Fruit fly (Drosophila melanogaster): ENCODE results near the gene CG44362.

- TF ChIP-seq ovo (GFP tag; optimal IDR thresholded peaks at IDR 0.05) = no peak
- TF ChIP-seq Clk (GFP tag; optimal IDR thresholded peaks at IDR 0.05) = no peak
- no peak for TF ChIP-seq CG12768 (GFP tag; optimal IDR thresholded peaks at IDR 0.05)
- TF ChIP-seq CG1620 (GFP tag; optimal IDR thresholded peaks at IDR 0.05) = no peak
- no peak for TF ChIP-seq Hr96 (GFP tag; optimal IDR thresholded peaks at IDR 0.05)
- no peak for TF ChIP-seq kay (GFP tag; ENCODE audit: borderline replicate concordance)
These were observed 21.0 kb upstream of the CG44362 start for dm6 chr3L:11376224-11376813.

Measured in whole organism, adult.